Fruit fly (Drosophila melanogaster) whole organism, prepupa: Measurements from ENCODE around the gene CG13315.

Experiments
- CG10669 ChIP-seq: fragments of 200-800 bp; sonication (Bioruptor generic); optimal IDR thresholded peaks from 3 replicates; lab custom pipeline; 2018; ENCODE audit warnings: missing biosample characterization, mild to moderate bottlenecking, missing genetic modification characterization, moderate library complexity
- CG11762 ChIP-seq: fragments of 200-800 bp; sonication (Bioruptor generic); optimal IDR thresholded peaks from 3 replicates; lab custom pipeline; 2016; ENCODE audit warnings: missing biosample characterization, missing genetic modification characterization; ENCODE audit not compliant: insufficient read depth
- CG15336 ChIP-seq: fragments of 200-800 bp; sonication (Bioruptor generic); IDR thresholded peaks from 2 replicates; pipeline ENCODE4 v1.3.6; 2022; ENCODE audit warnings: missing biosample characterization, missing genetic modification characterization
- CG1621 ChIP-seq: fragments of 200-800 bp; sonication (Bioruptor generic); optimal IDR thresholded peaks from 3 replicates; lab custom pipeline; 2018; ENCODE audit warnings: missing biosample characterization, mild to moderate bottlenecking, missing genetic modification characterization
- CG16779 ChIP-seq: fragments of 200-800 bp; sonication (Bioruptor generic); optimal IDR thresholded peaks from 3 replicates; lab custom pipeline; 2017; ENCODE audit warnings: missing biosample characterization, mild to moderate bottlenecking, missing genetic modification characterization
- CG32006 ChIP-seq: fragments of 200-800 bp; sonication (Bioruptor generic); optimal IDR thresholded peaks from 3 replicates; lab custom pipeline; 2017; ENCODE audit warnings: missing biosample characterization, mild to moderate bottlenecking, missing genetic modification characterization
- CG4318 ChIP-seq: fragments of 200-800 bp; sonication (Bioruptor generic); optimal IDR thresholded peaks from 3 replicates; lab custom pipeline; 2017; ENCODE audit warnings: missing biosample characterization, mild to moderate bottlenecking, missing genetic modification characterization
- CG6163 ChIP-seq: fragments of 200-800 bp; sonication (Bioruptor generic); IDR thresholded peaks from 3 replicates; pipeline ENCODE4 v1.3.6; 2022; ENCODE audit warnings: missing biosample characterization, missing genetic modification characterization
- CG6276 ChIP-seq: fragments of 200-800 bp; sonication (Bioruptor generic); optimal IDR thresholded peaks from 2 replicates; lab custom pipeline; 2017; ENCODE audit warnings: missing biosample characterization, mild to moderate bottlenecking, missing genetic modification characterization
- CG6854 ChIP-seq: fragments of 200-800 bp; sonication (Bioruptor generic); optimal IDR thresholded peaks from 2 replicates; lab custom pipeline; 2017; ENCODE audit warnings: missing biosample characterization, mild to moderate bottlenecking, missing genetic modification characterization
- CG8632 ChIP-seq: fragments of 200-800 bp; sonication (Bioruptor generic); optimal IDR thresholded peaks from 3 replicates; lab custom pipeline; 2016; ENCODE audit warnings: missing biosample characterization, missing genetic modification characterization
- CG9139 ChIP-seq: fragments of 200-800 bp; sonication (Bioruptor generic); optimal IDR thresholded peaks from 3 replicates; lab custom pipeline; 2017; ENCODE audit warnings: missing biosample characterization, mild to moderate bottlenecking, missing genetic modification characterization
- Eip75B ChIP-seq: fragments of 200-800 bp; sonication (Bioruptor generic); optimal IDR thresholded peaks from 3 replicates; lab custom pipeline; 2016; ENCODE audit warnings: missing biosample characterization, missing genetic modification characterization
- Eip78C ChIP-seq: fragments of 200-800 bp; sonication (Bioruptor generic); peaks from one replicate; lab custom pipeline; 2016; ENCODE audit warnings: missing biosample characterization, missing genetic modification characterization
- Eip93F ChIP-seq: fragments of 200-800 bp; sonication (Bioruptor generic); optimal IDR thresholded peaks from 2 replicates; lab custom pipeline; 2016; ENCODE audit warnings: missing biosample characterization, mild to moderate bottlenecking, missing genetic modification characterization
- Ets21C ChIP-seq: fragments of 200-800 bp; sonication (Bioruptor generic); optimal IDR thresholded peaks from 3 replicates; lab custom pipeline; 2016; ENCODE audit warnings: missing biosample characterization, missing genetic modification characterization
- Ets96B ChIP-seq: fragments of 200-800 bp; optimal IDR thresholded peaks from 2 replicates; lab custom pipeline; 2019; ENCODE audit warnings: missing biosample characterization, mild to moderate bottlenecking, missing genetic modification characterization, moderate library complexity
- Gug ChIP-seq: fragments of 200-800 bp; sonication (Bioruptor generic); IDR thresholded peaks from 2 replicates; pipeline ENCODE4 v1.3.6; 2022; ENCODE audit warnings: missing biosample characterization, missing genetic modification characterization
- Hr39 ChIP-seq: fragments of 200-800 bp; sonication (Bioruptor generic); optimal IDR thresholded peaks from 2 replicates; lab custom pipeline; 2016; ENCODE audit warnings: missing biosample characterization, missing genetic modification characterization
- Hr4 ChIP-seq: fragments of 200-800 bp; sonication (Bioruptor generic); optimal IDR thresholded peaks from 3 replicates; lab custom pipeline; 2016; ENCODE audit warnings: missing biosample characterization, missing genetic modification characterization
- Lpt ChIP-seq: fragments of 200-800 bp; sonication (Bioruptor generic); optimal IDR thresholded peaks from 3 replicates; lab custom pipeline; 2016; ENCODE audit warnings: missing biosample characterization, missing genetic modification characterization
- Met ChIP-seq: fragments of 200-800 bp; sonication (Bioruptor generic); optimal IDR thresholded peaks from 3 replicates; lab custom pipeline; 2016; ENCODE audit warnings: missing biosample characterization, missing genetic modification characterization
- Smox ChIP-seq: fragments of 200-800 bp; sonication (Bioruptor generic); optimal IDR thresholded peaks from 3 replicates; lab custom pipeline; 2016; ENCODE audit warnings: missing biosample characterization, missing genetic modification characterization
- Sox102F ChIP-seq: fragments of 200-800 bp; sonication (Bioruptor generic); optimal IDR thresholded peaks from 2 replicates; lab custom pipeline; 2016; ENCODE audit warnings: missing biosample characterization, mild to moderate bottlenecking, missing genetic modification characterization
- Sox14 ChIP-seq: fragments of 200-800 bp; sonication (Bioruptor generic); optimal IDR thresholded peaks from 3 replicates; lab custom pipeline; 2016; ENCODE audit warnings: missing biosample characterization, missing genetic modification characterization
- Sox15 ChIP-seq: fragments of 200-800 bp; sonication (Bioruptor generic); optimal IDR thresholded peaks from 3 replicates; lab custom pipeline; 2016; ENCODE audit warnings: missing biosample characterization, missing genetic modification characterization
- achi ChIP-seq: fragments of 200-800 bp; sonication (Bioruptor generic); optimal IDR thresholded peaks from 3 replicates; lab custom pipeline; 2016; ENCODE audit warnings: missing biosample characterization, missing genetic modification characterization
- acj6 ChIP-seq: fragments of 200-800 bp; sonication (Bioruptor generic); optimal IDR thresholded peaks from 3 replicates; lab custom pipeline; 2016; ENCODE audit warnings: missing biosample characterization, missing genetic modification characterization
- cyc ChIP-seq: fragments of 200-800 bp; sonication (Bioruptor generic); optimal IDR thresholded peaks from 3 replicates; lab custom pipeline; 2016; ENCODE audit warnings: missing biosample characterization, missing genetic modification characterization
- dac ChIP-seq: fragments of 200-800 bp; sonication (Bioruptor generic); optimal IDR thresholded peaks from 2 replicates; lab custom pipeline; 2017; ENCODE audit warnings: missing biosample characterization, mild to moderate bottlenecking, missing genetic modification characterization
- dsx ChIP-seq: fragments of 200-800 bp; optimal IDR thresholded peaks from 3 replicates; lab custom pipeline; 2019; ENCODE audit warnings: missing biosample characterization, mild to moderate bottlenecking, missing genetic modification characterization, moderate library complexity; ENCODE audit not compliant: poor library complexity, severe bottlenecking
- eg ChIP-seq: fragments of 200-800 bp; sonication (Bioruptor generic); IDR thresholded peaks from 3 replicates; pipeline ENCODE4 v1.3.6; 2022; ENCODE audit warnings: missing biosample characterization, missing genetic modification characterization
- esn ChIP-seq: fragments of 200-800 bp; sonication (Bioruptor generic); optimal IDR thresholded peaks from 2 replicates; lab custom pipeline; 2016; ENCODE audit warnings: missing biosample characterization, mild to moderate bottlenecking, missing genetic modification characterization, moderate library complexity
- fd59A ChIP-seq: fragments of 200-800 bp; sonication (Bioruptor generic); optimal IDR thresholded peaks from 2 replicates; lab custom pipeline; 2017; ENCODE audit warnings: missing biosample characterization, mild to moderate bottlenecking, missing genetic modification characterization, missing genetic modification reagents
- fd85E ChIP-seq: fragments of 200-800 bp; sonication (Bioruptor generic); optimal IDR thresholded peaks from 3 replicates; lab custom pipeline; 2016; ENCODE audit warnings: missing biosample characterization, missing genetic modification characterization
- fkh ChIP-seq: fragments of 200-800 bp; sonication (Bioruptor generic); optimal IDR thresholded peaks from 3 replicates; lab custom pipeline; 2017; ENCODE audit warnings: missing biosample characterization, mild to moderate bottlenecking, missing genetic modification characterization, moderate library complexity
- lz ChIP-seq: fragments of 200-800 bp; sonication (Bioruptor generic); optimal IDR thresholded peaks from 3 replicates; lab custom pipeline; 2016; ENCODE audit warnings: missing biosample characterization, missing genetic modification characterization
- net ChIP-seq: fragments of 200-800 bp; sonication (Bioruptor generic); optimal IDR thresholded peaks from 3 replicates; lab custom pipeline; 2016; ENCODE audit warnings: missing biosample characterization, missing genetic modification characterization
- ss ChIP-seq, 2 experiments: fragments of 200-800 bp; sonication (Bioruptor generic); optimal IDR thresholded peaks; 2 replicates in 1 of 2; 3 replicates in 1 of 2; lab custom pipeline; 2017 to 2018; ENCODE audit warnings: mild to moderate bottlenecking in 2 of 2, missing biosample characterization in 2 of 2, missing genetic modification characterization in 2 of 2, moderate library complexity in 1 of 2
- svp ChIP-seq: fragments of 200-800 bp; sonication (Bioruptor generic); peaks from one replicate; lab custom pipeline; 2016; ENCODE audit warnings: missing biosample characterization, missing genetic modification characterization
- topi ChIP-seq: fragments of 200-800 bp; sonication (Bioruptor generic); optimal IDR thresholded peaks from 3 replicates; lab custom pipeline; 2016; ENCODE audit warnings: missing biosample characterization, missing genetic modification characterization
- vri ChIP-seq: fragments of 200-800 bp; sonication (Bioruptor generic); optimal IDR thresholded peaks from 3 replicates; lab custom pipeline; 2016; ENCODE audit warnings: missing biosample characterization, mild to moderate bottlenecking, missing genetic modification characterization

The CG13315 gene

DNA sequence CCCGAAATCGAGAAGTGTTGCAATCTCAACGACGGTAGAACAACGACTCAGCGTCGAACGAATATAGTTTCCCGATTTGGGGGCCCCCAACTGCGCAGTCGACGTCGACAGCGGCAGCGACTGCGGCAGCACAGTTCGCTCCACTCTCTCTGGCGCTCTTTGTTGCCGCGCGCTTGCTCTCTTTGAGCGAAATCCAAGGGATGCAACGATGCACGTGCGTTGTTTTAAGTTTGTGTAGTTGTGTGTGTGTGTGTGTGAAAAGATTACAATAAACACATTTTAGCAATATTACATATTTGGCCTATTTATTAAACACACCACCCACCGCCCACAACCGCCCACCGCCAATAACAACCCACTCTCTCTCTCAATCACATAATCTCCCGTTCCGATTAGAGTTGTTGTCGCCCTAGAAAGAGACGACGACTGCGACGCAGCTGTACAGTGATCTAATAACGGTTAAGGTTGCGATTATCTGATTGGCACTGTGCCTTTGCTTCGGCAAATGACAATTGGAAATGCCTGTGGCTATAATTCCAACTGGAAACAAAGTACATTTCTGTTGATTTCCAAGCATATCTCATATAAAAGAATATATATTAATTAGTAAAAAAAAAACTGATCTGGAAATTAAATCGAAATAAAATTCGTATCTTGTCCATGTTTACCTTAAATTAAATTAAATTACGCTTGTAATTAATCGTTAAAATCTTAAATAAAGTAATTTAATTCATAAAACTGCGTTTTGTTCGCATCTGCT, 28.8 kb downstream of the CG13315 start (continued):
- TF ChIP-seq CG11762 (GFP tag; lab: Kevin White, UChicago) (no peak), Met (GFP tag; lab: Kevin White, UChicago) (no peak), CG32006 (GFP tag; lab: Kevin White, UChicago) (peak; percentile 47), Hr39 (GFP tag; lab: Kevin White, UChicago) (no peak), Eip93F (GFP tag; lab: Kevin White, UChicago) (no peak), CG8632 (GFP tag; lab: Kevin White, UChicago) (no peak), vri (GFP tag; lab: Kevin White, UChicago) (no peak), CG9139 (no peak), Ets21C (GFP tag; lab: Kevin White, UChicago) (no peak), fd85E (GFP tag; lab: Kevin White, UChicago) (peak; percentile 18), CG15336 (GFP tag; lab: Robert Waterston, UW) (peak; percentile 33; the same call in 1 of the 2 replicates), Eip75B (GFP tag; lab: Kevin White, UChicago) (no peak), eg (GFP tag; lab: Robert Waterston, UW) (peak; percentile 46; the same call in 2 of the 3 replicates), svp (GFP tag; lab: Kevin White, UChicago) (peak; percentile 63), acj6 (GFP tag; lab: Kevin White, UChicago) (no peak), esn (no peak), Eip78C (GFP tag; lab: Kevin White, UChicago) (peak; percentile 75), topi (GFP tag; lab: Kevin White, UChicago) (no peak), CG6276 (GFP tag; lab: Kevin White, UChicago) (no peak), fd59A (GFP tag; lab: Kevin White, UChicago) (no peak), Sox15 (GFP tag; lab: Kevin White, UChicago) (no peak), net (GFP tag; lab: Kevin White, UChicago) (no peak), CG16779 (peak; percentile 23), cyc (GFP tag; lab: Kevin White, UChicago) (no peak), CG4318 (GFP tag; lab: Kevin White, UChicago) (no peak)

DNA sequence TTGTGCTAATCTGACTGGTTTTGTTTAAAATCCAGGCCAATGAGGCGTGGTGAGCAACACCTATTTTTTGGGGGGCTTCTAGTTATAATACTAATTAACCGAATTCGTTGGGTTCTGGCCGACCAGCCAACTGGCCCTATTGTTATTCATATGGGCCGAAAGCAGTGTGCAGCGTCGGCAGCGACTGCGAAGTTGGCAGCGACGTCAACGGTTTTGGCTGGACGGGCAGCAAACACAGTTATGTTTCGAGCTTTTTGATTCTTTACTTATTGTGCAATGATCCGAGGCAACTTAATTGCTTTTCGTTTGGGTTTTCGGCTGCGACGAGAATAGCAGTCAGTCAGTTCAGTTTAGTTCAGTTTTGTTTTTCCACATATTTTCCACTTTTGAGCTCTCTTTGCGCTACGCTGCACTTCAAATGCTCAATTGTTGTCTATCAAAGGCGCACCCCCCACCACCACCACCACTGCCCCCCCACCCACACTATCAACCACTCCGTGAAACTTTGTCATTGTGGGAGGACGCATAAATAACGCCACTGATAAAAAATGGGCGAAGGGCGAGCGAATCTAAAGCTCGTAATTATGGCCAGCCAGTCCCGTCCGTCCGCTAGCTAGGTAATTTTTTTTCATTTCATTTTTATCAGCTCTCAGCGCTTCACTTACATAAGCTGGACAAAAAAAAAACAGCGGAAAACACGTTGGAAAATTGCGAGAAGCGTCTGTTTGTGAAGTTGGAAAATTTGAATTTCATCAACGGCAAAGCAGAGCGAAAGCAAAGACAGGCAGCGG, 29.5 kb downstream of the CG13315 start:
- no peak for TF ChIP-seq CG1621 (tag; lab: Kevin White, UChicago)
- no peak for TF ChIP-seq Smox (GFP tag; lab: Kevin White, UChicago)
- TF ChIP-seq Hr4, result no peak
- TF ChIP-seq Met (GFP tag; lab: Kevin White, UChicago), result no peak
- TF ChIP-seq Eip75B (GFP tag; lab: Kevin White, UChicago), result no peak
- no peak for TF ChIP-seq Sox15 (GFP tag; lab: Kevin White, UChicago)
- no peak for TF ChIP-seq Ets96B
- TF ChIP-seq Eip93F (GFP tag; lab: Kevin White, UChicago), result no peak
- TF ChIP-seq Gug (GFP tag; lab: Robert Waterston, UW), result no peak

DNA sequence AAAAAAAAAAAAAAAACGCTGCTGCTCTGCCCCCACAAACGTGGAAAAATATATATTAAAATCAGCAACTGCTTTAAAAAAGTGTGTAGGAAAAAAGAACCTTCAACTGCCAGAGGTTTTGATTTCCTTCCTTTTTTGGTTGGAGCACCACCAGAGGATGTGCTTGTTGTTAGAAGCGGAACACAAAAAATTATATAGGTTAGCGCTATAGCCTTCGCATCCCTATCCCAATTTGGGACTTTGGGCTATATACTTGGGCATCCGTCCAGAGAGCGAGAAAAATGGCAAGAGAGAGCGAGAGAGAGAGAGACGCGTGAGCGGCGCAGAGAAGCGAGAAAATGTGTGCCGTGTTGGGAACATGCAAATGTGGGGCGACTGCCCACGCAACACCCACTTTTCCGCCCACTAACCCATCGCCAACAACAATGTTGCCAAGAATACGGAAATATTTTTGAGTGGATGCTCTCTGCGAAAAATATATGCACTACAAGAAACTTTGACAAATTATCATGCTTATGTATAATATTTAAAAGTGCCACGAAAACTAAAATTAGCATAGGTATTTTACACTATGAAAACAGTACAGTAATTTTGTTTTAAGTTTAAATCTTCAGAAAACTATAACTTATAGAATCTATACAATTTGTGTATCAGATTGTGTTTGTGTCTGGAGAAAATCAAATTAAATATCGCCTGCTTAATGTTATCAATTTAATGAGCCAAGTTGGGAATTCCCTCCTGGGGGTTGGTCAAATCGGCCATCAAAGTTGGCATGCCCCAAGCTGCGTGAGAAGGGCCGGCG, 30.4 kb downstream of the CG13315 start:
- TF ChIP-seq cyc (GFP tag; lab: Kevin White, UChicago), result peak; percentile 9
- peak; percentile 76 for TF ChIP-seq CG32006 (GFP tag; lab: Kevin White, UChicago)
- no peak for TF ChIP-seq fkh
- TF ChIP-seq Hr4, result peak; percentile 65
- peak; percentile 11 for TF ChIP-seq Sox14 (GFP tag; lab: Kevin White, UChicago)
- peak; percentile 11 for TF ChIP-seq achi (GFP tag; lab: Kevin White, UChicago)
- TF ChIP-seq lz (GFP tag; lab: Kevin White, UChicago), result no peak
- TF ChIP-seq Ets96B, result peak; percentile 33
- no peak for TF ChIP-seq fd59A (GFP tag; lab: Kevin White, UChicago)
- peak; percentile 27 for TF ChIP-seq dsx (GFP tag; lab: Kevin White, UChicago)
- peak; percentile 54; the same call in 1 of the 3 replicates for TF ChIP-seq eg (GFP tag; lab: Robert Waterston, UW)
- TF ChIP-seq dac (GFP tag; lab: Kevin White, UChicago), result peak; percentile 26
- peak; percentile 3 for TF ChIP-seq Lpt (GFP tag; lab: Kevin White, UChicago)
- no peak for TF ChIP-seq CG6854 (GFP tag; lab: Kevin White, UChicago)
- no peak for TF ChIP-seq Gug (GFP tag; lab: Robert Waterston, UW)
- no peak for TF ChIP-seq Sox102F (GFP tag; lab: Kevin White, UChicago)
- peak; percentile 16 for TF ChIP-seq CG10669
- peak; percentile 54 for TF ChIP-seq CG4318 (GFP tag; lab: Kevin White, UChicago)
- peak; percentile 70 for TF ChIP-seq Eip78C (GFP tag; lab: Kevin White, UChicago)
- peak; percentile 51; the same call in 1 of the 3 replicates for TF ChIP-seq CG6163 (GFP tag; lab: Robert Waterston, UW)
- peak in 1 of 2 experiments; percentile 17 for TF ChIP-seq ss (GFP tag; optimal IDR thresholded peaks at IDR 0.05; lab: Kevin White, UChicago)
